Fruit fly (Drosophila melanogaster) whole organism, adult: ENCODE results near the gene GstD6.

Experiments used
- CG11617 ChIP-seq: fragments of 200-800 bp; sonication (Bioruptor generic); optimal IDR thresholded peaks from 2 replicates; lab custom pipeline; 2017; ENCODE audit warnings: mild to moderate bottlenecking, missing biosample characterization, missing genetic modification reagents, missing genetic modification characterization
- CG12768 ChIP-seq: fragments of 200-800 bp; sonication (Bioruptor generic); optimal IDR thresholded peaks from 2 replicates; lab custom pipeline; 2017; ENCODE audit warnings: missing biosample characterization, missing genetic modification characterization, mild to moderate bottlenecking, moderate library complexity, missing genetic modification reagents
- CG14711 ChIP-seq: fragments of 200-800 bp; sonication (Bioruptor generic); optimal IDR thresholded peaks from 2 replicates; lab custom pipeline; 2018; ENCODE audit warnings: missing biosample characterization, mild to moderate bottlenecking, missing genetic modification characterization, moderate library complexity
- CG1620 ChIP-seq: fragments of 200-800 bp; sonication (Bioruptor generic); optimal IDR thresholded peaks from 2 replicates; lab custom pipeline; 2016; ENCODE audit warnings: missing biosample characterization, missing genetic modification characterization
- CG5204 ChIP-seq: fragments of 200-800 bp; sonication (Bioruptor generic); optimal IDR thresholded peaks from 2 replicates; lab custom pipeline; 2016; ENCODE audit warnings: missing biosample characterization, missing genetic modification characterization
- CG7045 ChIP-seq: fragments of 200-800 bp; sonication (Bioruptor generic); optimal IDR thresholded peaks from 2 replicates; lab custom pipeline; 2017; ENCODE audit warnings: missing biosample characterization, mild to moderate bottlenecking, missing genetic modification characterization
- CG7101 ChIP-seq: fragments of 200-800 bp; sonication (Bioruptor generic); optimal IDR thresholded peaks from 2 replicates; lab custom pipeline; 2018; ENCODE audit warnings: missing biosample characterization, mild to moderate bottlenecking, missing genetic modification characterization, moderate library complexity
- Clk ChIP-seq: fragments of 200-800 bp; sonication (Bioruptor generic); optimal IDR thresholded peaks from 2 replicates; lab custom pipeline; 2017; ENCODE audit warnings: missing biosample characterization, missing genetic modification characterization
- Crg-1 ChIP-seq: fragments of 200-800 bp; sonication (Bioruptor generic); optimal IDR thresholded peaks from 2 replicates; lab custom pipeline; 2016; ENCODE audit warnings: missing biosample characterization, missing genetic modification characterization
- Hr96 ChIP-seq: fragments of 200-800 bp; sonication (Bioruptor generic); optimal IDR thresholded peaks from 2 replicates; lab custom pipeline; 2016; ENCODE audit warnings: missing biosample characterization, missing genetic modification characterization
- Mnt ChIP-seq: fragments of 200-800 bp; sonication (Bioruptor generic); optimal IDR thresholded peaks from 2 replicates; lab custom pipeline; 2016; ENCODE audit warnings: missing biosample characterization, mild to moderate bottlenecking, missing genetic modification characterization
- bab1 ChIP-seq: fragments of 200-800 bp; sonication (Bioruptor generic); optimal IDR thresholded peaks from 3 replicates; lab custom pipeline; 2019; ENCODE audit warnings: missing biosample characterization, mild to moderate bottlenecking, missing genetic modification characterization, moderate library complexity
- cic ChIP-seq: fragments of 200-800 bp; sonication (Bioruptor generic); optimal IDR thresholded peaks from 2 replicates; lab custom pipeline; 2017; ENCODE audit warnings: missing biosample characterization, mild to moderate bottlenecking, missing genetic modification characterization, moderate library complexity
- cnc ChIP-seq, 2 experiments: fragments of >200 bp; optimal IDR thresholded peaks; 2 replicates each; lab custom pipeline; 2017
- kay ChIP-seq: fragments of 200-800 bp; sonication (Bioruptor generic); peaks from one replicate; lab custom pipeline; 2016; ENCODE audit warnings: missing biosample characterization, missing genetic modification characterization, borderline replicate concordance
- ovo ChIP-seq: fragments of 200-800 bp; sonication (Bioruptor generic); optimal IDR thresholded peaks from 2 replicates; lab custom pipeline; 2016; ENCODE audit warnings: missing biosample characterization, missing genetic modification characterization
- pad ChIP-seq: fragments of 200-800 bp; sonication (Bioruptor generic); optimal IDR thresholded peaks from 3 replicates; lab custom pipeline; 2017; ENCODE audit warnings: missing biosample characterization, missing genetic modification characterization, mild to moderate bottlenecking, moderate library complexity, missing genetic modification reagents
- tj ChIP-seq: fragments of 200-800 bp; sonication (Bioruptor generic); optimal IDR thresholded peaks from 3 replicates; lab custom pipeline; 2017; ENCODE audit warnings: missing biosample characterization, mild to moderate bottlenecking, missing genetic modification characterization, moderate library complexity
- toe ChIP-seq: fragments of 200-800 bp; sonication (Bioruptor generic); optimal IDR thresholded peaks from 2 replicates; lab custom pipeline; 2016; ENCODE audit warnings: missing biosample characterization, missing genetic modification characterization

GstD6 gene

DNA sequence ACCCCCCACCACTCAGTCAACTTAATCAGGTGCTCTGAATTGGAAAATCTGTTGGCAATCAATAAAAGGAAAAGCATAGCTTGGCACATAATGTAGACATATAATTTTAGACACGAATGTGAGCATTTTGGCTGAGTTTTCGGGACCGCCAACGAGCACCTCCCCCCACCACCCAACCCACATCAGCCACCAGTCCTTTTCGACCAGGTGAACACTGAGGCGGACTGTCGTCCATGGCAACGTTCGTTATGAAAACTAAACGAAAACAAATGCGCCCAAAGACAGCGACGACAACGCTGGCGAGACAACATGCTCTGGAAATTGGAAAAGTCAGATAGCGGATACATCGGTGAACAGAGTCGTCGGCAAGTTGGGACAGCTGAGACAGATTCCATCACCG, 6.1 kb downstream of the GstD6 start, which contains the start of gene GstD11:
Gene GstD11, plus strand, starts transcription at position 301 of the 400 bp plus-strand sequence.
- no peak for TF ChIP-seq cnc (optimal IDR thresholded peaks at IDR 0.05; lab: Kevin White, UChicago)

DNA sequence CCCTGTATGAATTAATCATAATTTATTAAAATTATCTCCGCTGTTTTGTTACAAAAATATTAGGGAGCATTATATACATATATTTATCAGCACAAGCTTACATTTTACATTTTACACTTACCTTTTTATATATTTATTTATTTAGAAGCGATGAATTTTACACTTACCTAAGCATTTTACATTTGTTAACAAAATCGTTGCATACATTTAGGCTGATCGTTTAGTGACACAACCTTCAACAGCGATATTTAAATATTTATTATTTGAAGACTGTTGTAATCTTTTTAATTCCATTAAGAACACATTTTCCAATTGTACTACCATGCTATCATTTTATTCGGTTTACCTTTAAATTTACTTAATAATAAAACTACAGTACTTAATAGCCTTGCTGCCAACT, 6.9 kb downstream of the GstD6 start:
- TF ChIP-seq kay (GFP tag; lab: Kevin White, UChicago) (peak; percentile 95), CG7101 (tag; lab: Kevin White, UChicago) (no peak), CG1620 (GFP tag; lab: Kevin White, UChicago) (no peak), bab1 (GFP tag; lab: Kevin White, UChicago) (peak; percentile 14)

DNA sequence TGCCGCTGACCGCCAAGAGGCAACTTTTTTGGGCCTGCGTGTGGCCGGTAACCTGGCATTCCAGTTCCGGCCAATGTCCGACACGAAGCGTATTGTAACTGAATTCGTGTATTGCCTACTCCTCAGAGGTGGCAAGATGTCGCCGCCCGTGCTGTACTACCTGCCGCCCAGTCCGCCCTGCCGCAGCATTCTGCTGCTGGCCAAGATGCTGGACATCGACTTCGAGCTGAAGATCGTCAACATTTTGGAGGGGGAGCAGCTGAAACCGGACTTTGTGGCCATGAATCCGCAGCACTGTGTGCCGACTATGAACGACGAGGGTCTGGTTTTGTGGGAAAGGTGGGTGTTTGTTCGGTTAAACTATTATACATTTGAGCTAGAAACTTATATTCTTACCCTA, 7.3 kb downstream of the GstD6 start:
- TF ChIP-seq bab1 (GFP tag; lab: Kevin White, UChicago) (no peak), cic (GFP tag; lab: Kevin White, UChicago) (no peak), CG7045 (GFP tag; lab: Kevin White, UChicago) (no peak), Mnt (GFP tag; lab: Kevin White, UChicago) (no peak), pad (GFP tag; lab: Kevin White, UChicago) (no peak), cnc (optimal IDR thresholded peaks at IDR 0.05; lab: Kevin White, UChicago) (no peak), CG1620 (GFP tag; lab: Kevin White, UChicago) (no peak), Crg-1 (GFP tag; lab: Kevin White, UChicago) (no peak), ovo (GFP tag; lab: Kevin White, UChicago) (no peak), CG11617 (GFP tag; lab: Kevin White, UChicago) (no peak), Clk (no peak), tj (GFP tag; lab: Kevin White, UChicago) (no peak), toe (no peak)

DNA sequence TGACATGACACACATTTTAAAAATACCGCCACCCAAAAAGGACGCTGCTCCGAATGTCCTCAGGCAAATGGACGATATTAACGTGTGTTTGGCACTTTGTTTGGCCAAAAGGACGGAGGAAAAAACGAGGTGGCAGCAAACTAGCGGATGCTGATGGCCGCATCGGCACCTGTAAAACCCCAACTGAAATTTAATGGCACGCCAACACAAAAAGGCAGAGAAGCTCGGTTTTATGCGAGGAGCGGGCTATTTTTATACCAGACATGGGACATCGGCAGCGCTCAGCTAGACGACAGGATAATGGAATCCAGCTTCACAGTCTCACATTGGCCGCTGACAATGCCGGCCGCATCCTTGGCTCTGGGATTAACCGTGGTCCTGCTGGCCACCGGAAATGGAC, 9.0 kb downstream of the GstD6 start, which contains the start of gene Sol1:
Gene Sol1, plus strand, starts transcription at position 301 of the 400 bp plus-strand sequence.
- no peak for TF ChIP-seq kay (GFP tag; lab: Kevin White, UChicago)
- TF ChIP-seq CG5204 (GFP tag; lab: Kevin White, UChicago) = no peak

DNA sequence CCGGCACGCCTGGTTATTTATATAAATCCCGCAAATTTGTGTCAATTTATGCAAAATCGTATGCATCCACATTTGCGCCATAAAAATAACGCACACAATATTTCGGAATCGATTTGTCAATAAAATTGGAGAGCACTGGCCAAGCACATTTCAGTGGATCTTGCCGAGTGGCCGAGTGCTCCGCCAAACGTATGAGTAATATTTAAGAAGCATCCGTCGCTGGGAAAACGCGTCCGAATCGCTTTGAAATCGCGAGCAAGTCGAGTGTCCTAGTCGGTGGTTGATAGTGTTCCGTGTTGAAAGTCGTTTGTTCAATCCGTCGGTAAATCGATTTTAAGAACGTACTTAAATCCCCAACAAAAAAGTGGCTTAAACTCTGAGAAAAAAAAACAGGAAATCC, 10.0 kb downstream of the GstD6 start, which contains the start of gene CG33098:
Gene CG33098, plus strand, starts transcription at position 224 of the 400 bp plus-strand sequence.
- no peak for TF ChIP-seq bab1 (GFP tag; lab: Kevin White, UChicago)
- no peak for TF ChIP-seq ovo (GFP tag; lab: Kevin White, UChicago)
- no peak for TF ChIP-seq cnc (optimal IDR thresholded peaks at IDR 0.05; lab: Kevin White, UChicago)
- TF ChIP-seq CG11617 (GFP tag; lab: Kevin White, UChicago) = no peak

DNA sequence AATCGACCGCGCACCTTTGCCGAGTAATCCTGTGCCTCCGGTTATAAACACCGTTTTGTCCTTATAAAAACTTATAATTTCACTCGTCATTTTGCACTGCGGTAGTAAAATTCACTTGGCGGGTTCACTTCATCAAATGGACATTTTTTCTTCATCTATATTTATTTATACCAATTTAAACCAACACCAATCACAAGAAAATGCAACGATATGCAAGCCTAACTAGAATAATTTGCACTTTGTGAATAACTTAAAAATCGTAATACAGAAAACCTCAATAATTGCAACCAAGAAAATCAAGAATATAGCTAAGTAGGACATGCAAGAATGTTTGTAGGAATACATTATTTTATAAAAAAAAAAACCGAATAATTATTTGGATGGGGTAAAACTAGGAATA, 19.0 kb downstream of the GstD6 start, which contains the start of the genes CG10096 and CG10097:
Gene CG10096, minus strand, starts transcription at position 101 of the 400 bp plus-strand sequence.
Gene CG10097, minus strand, starts transcription at position 101 of the 400 bp plus-strand sequence.
- no peak for TF ChIP-seq toe
- no peak for TF ChIP-seq cnc (optimal IDR thresholded peaks at IDR 0.05; lab: Kevin White, UChicago)
- no peak for TF ChIP-seq CG7045 (GFP tag; lab: Kevin White, UChicago)
- no peak for TF ChIP-seq ovo (GFP tag; lab: Kevin White, UChicago)
- no peak for TF ChIP-seq CG11617 (GFP tag; lab: Kevin White, UChicago)
- TF ChIP-seq Hr96 (GFP tag; lab: Kevin White, UChicago) = no peak
- peak; percentile 75 for TF ChIP-seq kay (GFP tag; lab: Kevin White, UChicago)

DNA sequence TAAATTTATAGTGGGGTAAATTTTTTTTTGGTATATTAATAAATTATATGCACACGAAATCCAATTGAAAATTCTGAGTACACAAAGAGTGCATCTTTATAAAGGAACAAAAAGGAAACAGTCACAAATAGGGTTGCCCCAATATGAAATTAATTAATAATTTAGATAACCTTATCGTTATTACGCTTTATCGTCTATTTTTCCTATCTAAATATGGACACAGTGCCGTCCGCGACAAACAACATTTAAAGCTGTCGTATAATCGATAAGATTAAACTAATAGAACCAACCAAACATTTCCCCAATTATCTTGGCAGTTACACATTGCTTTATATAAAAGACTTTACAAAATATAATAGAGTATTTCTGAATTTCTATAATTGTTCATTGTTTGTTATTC, 21.1 kb downstream of the GstD6 start:
- TF ChIP-seq CG7045 (GFP tag; lab: Kevin White, UChicago) (peak; percentile 49), Mnt (GFP tag; lab: Kevin White, UChicago) (no peak), Hr96 (GFP tag; lab: Kevin White, UChicago) (no peak), CG12768 (GFP tag; lab: Kevin White, UChicago) (no peak), kay (GFP tag; lab: Kevin White, UChicago) (peak; percentile 88), Crg-1 (GFP tag; lab: Kevin White, UChicago) (no peak), Clk (no peak), CG5204 (GFP tag; lab: Kevin White, UChicago) (no peak), CG14711 (tag; lab: Kevin White, UChicago) (peak; percentile 7)

DNA sequence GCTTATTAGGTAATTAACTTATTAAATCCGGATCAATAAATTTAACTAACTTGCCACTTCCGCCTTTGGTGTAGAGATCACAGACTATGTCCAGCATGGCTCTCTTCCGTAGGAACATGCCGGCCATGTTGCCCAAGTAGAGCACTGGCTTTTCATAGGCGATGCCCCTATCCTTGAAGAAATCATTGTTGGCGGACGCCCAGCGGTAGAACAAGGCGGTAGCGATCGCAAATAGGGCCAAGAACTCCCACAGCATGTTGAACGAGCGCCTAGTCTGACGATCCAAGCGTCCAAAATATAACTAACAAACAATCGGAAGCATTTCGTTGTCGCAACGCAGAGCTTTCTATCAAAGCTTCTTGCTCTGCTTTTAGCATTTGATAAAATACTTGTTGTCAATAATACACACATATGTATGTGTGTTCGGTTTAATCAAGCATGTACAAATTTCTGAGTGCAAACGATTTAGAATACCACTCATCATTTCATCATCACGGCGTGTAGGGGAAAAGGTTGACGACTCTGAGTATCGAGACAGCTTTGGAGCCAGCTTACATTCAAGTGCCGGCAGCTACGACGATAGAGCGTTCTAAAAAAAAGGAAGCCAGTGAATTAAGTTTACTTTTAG, 21.8 kb downstream of the GstD6 start, which contains the start of gene Cyp9f3:
Gene Cyp9f3, minus strand, starts transcription at position 310 of the 628 bp plus-strand sequence.
- TF ChIP-seq cic (GFP tag; lab: Kevin White, UChicago) (peak; percentile 25), pad (GFP tag; lab: Kevin White, UChicago) (peak; percentile 45), bab1 (GFP tag; lab: Kevin White, UChicago) (no peak), CG14711 (tag; lab: Kevin White, UChicago) (no peak)
